Worm (Caenorhabditis elegans) whole organism, L4 larva: ENCODE data around the gene lsy-12.
A peak's percentile ranks its signal among the peaks of the same experiment; 100 is the strongest.

Source experiments
- D1046.2 ChIP-seq: fragments of 200-800 bp; sonication (Bioruptor generic); IDR thresholded peaks from 2 replicates; pipeline ENCODE4 v1.3.6; 2022; ENCODE audit warnings: missing genetic modification characterization, missing compliant biosample characterization
- F37D6.2 ChIP-seq: sonication (generic microtip); optimal IDR thresholded peaks from 2 replicates; lab custom pipeline; 2016; ENCODE audit warnings: mild to moderate bottlenecking, missing genetic modification characterization, missing compliant biosample characterization
- T20F7.1 ChIP-seq: fragments of 200-800 bp; sonication (Bioruptor generic); optimal IDR thresholded peaks from 2 replicates; lab custom pipeline; 2018; ENCODE audit warnings: mild to moderate bottlenecking, missing genetic modification characterization, missing compliant biosample characterization
- ZK546.5 ChIP-seq, 2 experiments: sonication (generic microtip); optimal IDR thresholded peaks; 2 replicates each; lab custom pipeline; 2017; ENCODE audit warnings: missing biosample characterization in 2 of 2, missing genetic modification characterization in 2 of 2
- aha-1 ChIP-seq: fragments of 150-350 bp; peaks from one replicate; lab custom pipeline; 2014; ENCODE audit warnings: missing biosample characterization, missing genetic modification characterization
- attf-4 ChIP-seq: sonication (generic microtip); optimal IDR thresholded peaks from 3 replicates; lab custom pipeline; 2017; ENCODE audit warnings: missing biosample characterization, missing genetic modification characterization
- ces-1 ChIP-seq: fragments of 150-350 bp; sonication (generic microtip); optimal IDR thresholded peaks from 4 replicates; lab custom pipeline; 2014; ENCODE audit warnings: missing biosample characterization, missing genetic modification reagents, missing genetic modification characterization
- cey-2 ChIP-seq: sonication (generic microtip); optimal IDR thresholded peaks from 3 replicates; lab custom pipeline; 2017; ENCODE audit warnings: missing genetic modification characterization, mild to moderate bottlenecking, missing compliant biosample characterization, antibody characterized with exemption, borderline replicate concordance; ENCODE audit not compliant: insufficient read depth
- daf-16 ChIP-seq, 3 experiments: sonication (generic microtip); optimal IDR thresholded peaks; 2 replicates each; lab custom pipeline; 2016 to 2017; ENCODE audit warnings: missing genetic modification characterization in 3 of 3, missing genetic modification reagents in 3 of 3, mild to moderate bottlenecking in 2 of 3, missing compliant biosample characterization in 2 of 3, missing biosample characterization in 1 of 3, moderate library complexity in 1 of 3
- daf-19 ChIP-seq: fragments of 200-800 bp; sonication (Bioruptor generic); conservative IDR thresholded peaks from 2 replicates; pipeline ENCODE4 v1.3.6; 2022; ENCODE audit warnings: missing genetic modification characterization, missing compliant biosample characterization
- dmd-6 ChIP-seq: fragments of 200-800 bp; sonication (Bioruptor generic); IDR thresholded peaks from 2 replicates; pipeline ENCODE4 v1.3.6; 2022; ENCODE audit warnings: missing genetic modification reagents, missing genetic modification characterization, missing compliant biosample characterization
- dmd-8 ChIP-seq: fragments of 200-800 bp; sonication (Bioruptor generic); IDR thresholded peaks from 2 replicates; pipeline ENCODE4 v1.3.6; 2022; ENCODE audit warnings: missing genetic modification characterization, missing compliant biosample characterization
- dve-1 ChIP-seq: sonication (generic microtip); optimal IDR thresholded peaks from 2 replicates; lab custom pipeline; 2017; ENCODE audit warnings: antibody characterized with exemption, mild to moderate bottlenecking, missing genetic modification characterization, missing compliant biosample characterization; ENCODE audit not compliant: insufficient read depth
- fkh-10 ChIP-seq: fragments of 150-350 bp; optimal IDR thresholded peaks from 2 replicates; lab custom pipeline; 2014; ENCODE audit warnings: missing biosample characterization, missing genetic modification reagents, missing genetic modification characterization
- hif-1 ChIP-seq, 2 experiments: sonication (generic microtip); optimal IDR thresholded peaks; 2 replicates each; lab custom pipeline; 2016 to 2017; ENCODE audit warnings: missing compliant biosample characterization in 2 of 2, missing genetic modification characterization in 2 of 2, missing genetic modification reagents in 2 of 2, missing genotype in 2 of 2, mild to moderate bottlenecking in 1 of 2
- hlh-11 ChIP-seq: fragments of 200-800 bp; sonication (Bioruptor generic); optimal IDR thresholded peaks from 2 replicates; lab custom pipeline; 2018; ENCODE audit warnings: mild to moderate bottlenecking, missing genetic modification characterization, missing compliant biosample characterization
- hlh-30 ChIP-seq: sonication (generic microtip); optimal IDR thresholded peaks from 2 replicates; lab custom pipeline; 2017; ENCODE audit warnings: antibody characterized with exemption, mild to moderate bottlenecking, missing genetic modification characterization, missing compliant biosample characterization; ENCODE audit not compliant: insufficient read depth
- jun-1 ChIP-seq: fragments of 150-350 bp; optimal IDR thresholded peaks from 2 replicates; lab custom pipeline; 2014; ENCODE audit warnings: missing biosample characterization, missing genetic modification reagents, missing genetic modification characterization
- lin-13 ChIP-seq: fragments of 150-350 bp; optimal IDR thresholded peaks from 2 replicates; lab custom pipeline; 2014; ENCODE audit warnings: missing biosample characterization, missing genetic modification reagents, missing genetic modification characterization
- lin-38 ChIP-seq: fragments of 200-800 bp; sonication (Bioruptor generic); IDR thresholded peaks from 2 replicates; pipeline ENCODE4 v1.3.6; 2022; ENCODE audit warnings: missing genetic modification reagents, missing genetic modification characterization, missing compliant biosample characterization
- lir-3 ChIP-seq: sonication (generic microtip); optimal IDR thresholded peaks from 2 replicates; lab custom pipeline; 2016; ENCODE audit warnings: mild to moderate bottlenecking, missing genetic modification characterization, missing compliant biosample characterization
- mes-2 ChIP-seq: sonication (generic microtip); optimal IDR thresholded peaks from 2 replicates; lab custom pipeline; 2016; ENCODE audit warnings: missing genotype, mild to moderate bottlenecking, missing genetic modification characterization, missing compliant biosample characterization; ENCODE audit not compliant: poor library complexity, severe bottlenecking
- mxl-2 ChIP-seq: fragments of 200-800 bp; sonication (Bioruptor generic); conservative IDR thresholded peaks from 2 replicates; pipeline ENCODE4 v1.3.6; 2022; ENCODE audit warnings: missing genetic modification reagents, missing genetic modification characterization, missing compliant biosample characterization
- nhr-10 ChIP-seq: fragments of 150-350 bp; optimal IDR thresholded peaks from 2 replicates; lab custom pipeline; 2014; ENCODE audit warnings: missing biosample characterization, missing genetic modification characterization
- nhr-102 ChIP-seq: sonication (generic microtip); optimal IDR thresholded peaks from 2 replicates; lab custom pipeline; 2016; ENCODE audit warnings: mild to moderate bottlenecking, missing genetic modification characterization, moderate library complexity, missing compliant biosample characterization
- nhr-11 ChIP-seq: fragments of 150-350 bp; optimal IDR thresholded peaks from 2 replicates; lab custom pipeline; 2014; ENCODE audit warnings: missing biosample characterization, missing genetic modification characterization
- nhr-111 ChIP-seq: fragments of 200-800 bp; sonication (Bioruptor generic); optimal IDR thresholded peaks from 2 replicates; lab custom pipeline; 2018; ENCODE audit warnings: mild to moderate bottlenecking, missing genetic modification characterization, missing compliant biosample characterization
- nhr-28 ChIP-seq: fragments of 150-350 bp; optimal IDR thresholded peaks from 2 replicates; lab custom pipeline; 2014; ENCODE audit warnings: missing biosample characterization, missing genetic modification characterization
- nhr-76 ChIP-seq: fragments of 150-350 bp; optimal IDR thresholded peaks from 2 replicates; lab custom pipeline; 2014; ENCODE audit warnings: missing biosample characterization, missing genetic modification characterization
- nhr-77 ChIP-seq: fragments of 150-350 bp; optimal IDR thresholded peaks from 2 replicates; lab custom pipeline; 2014; ENCODE audit warnings: missing biosample characterization, missing genetic modification characterization
- php-3 ChIP-seq: fragments of 200-800 bp; sonication (Bioruptor generic); IDR thresholded peaks from 2 replicates; pipeline ENCODE4 v1.3.6; 2022; ENCODE audit warnings: missing genetic modification reagents, missing genetic modification characterization, missing compliant biosample characterization
- pqm-1 ChIP-seq: sonication (generic microtip); optimal IDR thresholded peaks from 2 replicates; lab custom pipeline; 2017; ENCODE audit warnings: missing biosample characterization, missing genetic modification characterization
- snpc-1.2 ChIP-seq: fragments of 200-800 bp; sonication (Bioruptor generic); IDR thresholded peaks from 2 replicates; pipeline ENCODE4 v1.3.6; 2022; ENCODE audit warnings: missing genetic modification reagents, missing genetic modification characterization, missing compliant biosample characterization
- snpc-4 ChIP-seq: fragments of 150-350 bp; optimal IDR thresholded peaks from 2 replicates; lab custom pipeline; 2014; ENCODE audit warnings: missing biosample characterization, missing genetic modification characterization
- tag-97 ChIP-seq: fragments of 200-800 bp; sonication (Bioruptor generic); IDR thresholded peaks from 2 replicates; pipeline ENCODE4 v1.3.6; 2022; ENCODE audit warnings: missing genetic modification characterization, missing compliant biosample characterization
- unc-62 ChIP-seq, 3 experiments: fragments of 150-350 bp in 1 of 3; sonication (generic microtip); optimal IDR thresholded peaks in 2 of 3; peaks in 1 of 3; 1 replicate in 1 of 3; 2 replicates in 2 of 3; lab custom pipeline; 2014 to 2017; ENCODE audit warnings: missing biosample characterization in 3 of 3, missing genetic modification characterization in 3 of 3, missing genetic modification reagents in 3 of 3, missing genotype in 1 of 3
- vab-7 ChIP-seq: fragments of 200-800 bp; sonication (Bioruptor generic); IDR thresholded peaks from 2 replicates; pipeline ENCODE4 v1.3.6; 2022; ENCODE audit warnings: missing genetic modification reagents, missing genetic modification characterization, missing compliant biosample characterization
- zip-2 ChIP-seq: fragments of 150-350 bp; optimal IDR thresholded peaks from 2 replicates; lab custom pipeline; 2014; ENCODE audit warnings: missing biosample characterization, missing genetic modification characterization

Gene lsy-12

DNA sequence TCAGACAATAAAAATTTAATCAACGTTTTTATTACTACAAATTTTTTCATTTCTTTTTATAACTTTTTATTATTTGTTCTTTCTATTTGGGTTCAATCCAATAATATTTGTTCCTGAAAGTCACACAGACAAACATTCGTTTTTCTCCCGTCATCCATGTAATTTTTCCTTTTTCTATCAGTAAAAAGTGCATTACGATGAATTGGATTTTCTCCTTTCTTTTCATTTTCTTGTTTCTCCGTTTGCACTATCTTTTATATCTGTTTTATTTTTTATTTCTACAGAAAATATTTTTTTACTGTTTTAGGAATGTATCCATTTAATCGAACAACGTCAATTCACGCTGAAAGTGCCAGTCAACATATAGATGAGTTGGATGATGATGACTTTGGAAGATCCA, 39.5 kb upstream of the lsy-12 start, which contains the start of gene egl-47:
Gene egl-47 (plus strand): TSS at position 301 of the 400 bp plus-strand sequence.
- TF ChIP-seq vab-7 (GFP tag; lab: Robert Waterston, UW): no peak
- TF ChIP-seq dmd-8 (GFP tag; lab: Robert Waterston, UW): no peak

DNA sequence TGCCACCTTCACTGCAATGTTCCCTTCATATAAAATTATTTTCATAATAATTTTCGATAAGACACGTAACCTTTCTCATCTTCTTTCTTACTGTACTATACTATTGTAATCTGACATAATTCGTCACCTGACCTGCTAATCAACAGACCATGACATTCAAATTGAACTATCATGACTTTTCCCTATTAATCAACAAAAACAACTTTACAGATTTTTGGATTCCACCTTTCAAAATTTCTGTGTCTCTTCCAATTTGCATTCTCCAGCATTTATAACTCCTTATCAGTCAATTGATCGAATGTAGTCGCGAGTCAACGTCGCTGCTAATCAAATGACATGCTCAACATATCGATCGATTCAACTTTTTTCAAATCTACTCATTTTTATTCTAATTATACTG, 29.9 kb upstream of the lsy-12 start, which contains the start of gene fshr-1:
Gene fshr-1 (plus strand): TSS at position 209 of the 400 bp plus-strand sequence.
- peak; percentile 67 for TF ChIP-seq hlh-11 (tag; lab: Kevin White, UChicago)
- no peak for TF ChIP-seq mxl-2
- TF ChIP-seq fkh-10: no peak
- TF ChIP-seq snpc-1.2 (GFP tag; lab: Robert Waterston, UW): no peak
- TF ChIP-seq dve-1 (tag; lab: Kevin White, UChicago): peak; percentile 76
- peak; percentile 27 for TF ChIP-seq aha-1 (tag; lab: Kevin White, UChicago)
- peak; percentile 53 for TF ChIP-seq nhr-28
- no peak for TF ChIP-seq cey-2 (tag; lab: Kevin White, UChicago)
- TF ChIP-seq hif-1 (tag; optimal IDR thresholded peaks at IDR 0.05; lab: Kevin White, UChicago): peak in 1 of 2 experiments; percentile 30
- peak; percentile 27 for TF ChIP-seq dmd-6 (GFP tag; lab: Robert Waterston, UW)
- TF ChIP-seq hlh-30 (tag; lab: Kevin White, UChicago): peak; percentile 54
- TF ChIP-seq lin-38 (GFP tag; lab: Robert Waterston, UW): no peak
- no peak for TF ChIP-seq daf-16 (GFP tag; optimal IDR thresholded peaks at IDR 0.05; lab: Kevin White, UChicago)
- TF ChIP-seq daf-16 (tag; optimal IDR thresholded peaks at IDR 0.05; lab: Kevin White, UChicago): peak; percentile 98
- TF ChIP-seq nhr-10 (tag; lab: Kevin White, UChicago): no peak
- TF ChIP-seq nhr-11 (tag; lab: Kevin White, UChicago): no peak
- TF ChIP-seq nhr-77: peak; percentile 21
- TF ChIP-seq attf-4 (tag; lab: Kevin White, UChicago): no peak
- no peak for TF ChIP-seq zip-2 (tag; lab: Kevin White, UChicago)
- TF ChIP-seq nhr-111 (GFP tag; lab: Kevin White, UChicago): no peak
- TF ChIP-seq pqm-1 (tag; lab: Kevin White, UChicago): peak; percentile 35
- no peak for TF ChIP-seq snpc-4 (tag; lab: Kevin White, UChicago)
- 0 out of 2 replicates have a peak, but pooled peaks have one; percentile 37 for TF ChIP-seq php-3 (GFP tag; lab: Robert Waterston, UW)
- TF ChIP-seq, all 104 proteins: peak for 11

DNA sequence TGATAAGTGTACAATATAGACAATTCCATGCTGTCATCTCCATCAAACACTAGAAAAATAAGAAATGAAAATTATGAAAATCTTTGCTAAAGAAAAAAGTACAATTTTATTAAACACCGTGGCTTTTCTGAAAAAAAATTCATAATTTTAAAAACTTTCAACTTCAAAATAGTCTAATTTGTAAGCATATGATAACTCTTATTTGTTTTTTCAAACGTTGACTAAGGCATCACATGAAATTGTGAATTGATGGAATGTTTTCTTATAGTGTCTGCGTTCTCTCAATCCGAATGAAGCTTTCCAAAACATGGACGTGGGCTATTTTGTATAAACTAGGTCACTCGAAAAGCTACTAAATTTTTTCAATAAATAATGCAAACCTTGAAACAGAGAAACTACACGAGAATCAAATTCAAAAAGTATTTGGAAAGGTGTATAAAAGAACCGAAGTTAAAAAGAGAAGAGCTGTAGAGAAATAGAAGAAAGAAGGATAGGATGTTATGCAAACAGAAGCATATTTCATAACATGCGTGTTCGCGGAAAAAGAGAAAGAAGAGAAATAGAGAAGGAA, 26.2 kb upstream of the lsy-12 start, which contains the start of gene clp-9:
Gene clp-9 (minus strand): TSS at position 51 of the 571 bp plus-strand sequence.
- TF ChIP-seq ces-1 (GFP tag; lab: Kevin White, UChicago): no peak
- TF ChIP-seq nhr-11 (tag; lab: Kevin White, UChicago): no peak
- no peak for TF ChIP-seq daf-19 (GFP tag; lab: Robert Waterston, UW)
- TF ChIP-seq unc-62 (GFP tag; optimal IDR thresholded peaks at IDR 0.05 in 1 of 2; lab: Kevin White, UChicago): peak in 1 of 2 experiments; percentile 92
- no peak for TF ChIP-seq unc-62 (tag; optimal IDR thresholded peaks at IDR 0.05; lab: Kevin White, UChicago)
- TF ChIP-seq lin-13 (GFP tag; lab: Kevin White, UChicago): no peak
- TF ChIP-seq nhr-102: no peak
- TF ChIP-seq ZK546.5 (tag; optimal IDR thresholded peaks at IDR 0.05; lab: Kevin White, UChicago): no peak
- no peak for TF ChIP-seq cey-2 (tag; lab: Kevin White, UChicago)
- TF ChIP-seq, all 104 proteins: peak for 1

DNA sequence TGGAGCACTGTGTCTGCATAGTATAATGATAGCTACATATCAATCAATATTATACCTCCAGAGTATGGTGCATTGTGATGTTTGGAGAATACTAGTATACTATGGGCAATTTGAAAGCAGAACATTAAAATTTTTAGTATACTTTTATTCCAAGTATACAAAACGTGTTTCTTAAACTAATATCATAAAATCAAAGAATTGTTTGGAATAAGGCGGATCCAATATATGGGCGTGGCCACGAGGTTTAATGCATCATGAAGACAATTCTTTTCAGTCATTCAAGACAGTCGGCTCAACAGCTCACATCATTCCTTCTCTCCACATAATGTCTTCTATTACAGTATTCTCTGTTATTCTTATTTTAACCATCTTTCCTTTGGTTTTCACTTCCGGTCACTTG, 20.1 kb upstream of the lsy-12 start, which contains the start of gene sdz-31:
Gene sdz-31 (plus strand): TSS at position 301 of the 400 bp plus-strand sequence.
- TF ChIP-seq nhr-102: no peak

DNA sequence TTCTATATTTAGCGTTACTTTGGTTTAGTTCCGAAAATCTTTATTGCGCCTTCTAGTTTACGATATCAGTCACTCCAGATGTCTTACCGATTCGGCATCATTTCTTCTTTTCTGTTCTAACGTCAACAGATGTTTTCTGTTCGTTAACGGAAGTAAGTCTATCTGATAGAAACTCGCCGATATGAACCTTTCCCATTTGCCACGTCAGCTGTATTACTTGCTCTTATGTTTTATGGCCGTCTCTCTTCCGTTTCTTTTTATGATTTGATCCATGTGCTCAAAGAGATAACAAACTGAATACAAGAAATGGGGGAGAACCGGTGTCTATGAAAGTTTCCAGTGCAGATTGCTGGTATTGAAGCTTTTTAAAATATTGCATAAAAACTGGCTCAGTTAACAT, 19.6 kb upstream of the lsy-12 start, which contains the start of gene srab-26:
Gene srab-26 (minus strand): TSS at position 101 of the 400 bp plus-strand sequence.
- no peak for TF ChIP-seq mes-2 (tag; lab: Kevin White, UChicago)
- TF ChIP-seq php-3 (GFP tag; lab: Robert Waterston, UW): no peak
- TF ChIP-seq daf-16 (GFP tag; optimal IDR thresholded peaks at IDR 0.05; lab: Kevin White, UChicago): no peak
- TF ChIP-seq daf-16 (tag; optimal IDR thresholded peaks at IDR 0.05; lab: Kevin White, UChicago): no peak
- TF ChIP-seq jun-1 (tag; lab: Kevin White, UChicago): no peak
- TF ChIP-seq T20F7.1: no peak
- TF ChIP-seq F37D6.2 (tag; lab: Kevin White, UChicago): no peak
- no peak for TF ChIP-seq ces-1 (GFP tag; lab: Kevin White, UChicago)
- no peak for TF ChIP-seq lir-3 (tag; lab: Kevin White, UChicago)
- TF ChIP-seq D1046.2 (GFP tag; lab: Robert Waterston, UW): no peak
- TF ChIP-seq nhr-76 (tag; lab: Kevin White, UChicago): no peak
- TF ChIP-seq dmd-8 (GFP tag; lab: Robert Waterston, UW): no peak
- no peak for TF ChIP-seq tag-97
